Worm (Caenorhabditis elegans) whole organism, early embryonic: ENCODE data around the gene sdz-9.

Source experiments
- B0310.2 ChIP-seq: sonication (generic microtip); optimal IDR thresholded peaks from 2 replicates; lab custom pipeline; 2016; ENCODE audit warnings: mild to moderate bottlenecking, missing genetic modification characterization, missing compliant biosample characterization
- F13C5.2 ChIP-seq: sonication (generic microtip); optimal IDR thresholded peaks from 2 replicates; lab custom pipeline; 2017; ENCODE audit warnings: mild to moderate bottlenecking, missing genetic modification characterization, inconsistent platforms, missing compliant biosample characterization
- aly-1 ChIP-seq: sonication (generic microtip); optimal IDR thresholded peaks from 2 replicates; lab custom pipeline; 2016; ENCODE audit warnings: missing genetic modification characterization, missing compliant biosample characterization
- ama-1 ChIP-seq: fragments of 150-350 bp; optimal IDR thresholded peaks from 2 replicates; lab custom pipeline; 2014
- ceh-13 ChIP-seq: fragments of 200-800 bp; sonication (Bioruptor generic); optimal IDR thresholded peaks from 2 replicates; lab custom pipeline; 2018; ENCODE audit warnings: mild to moderate bottlenecking, missing genetic modification characterization, missing compliant biosample characterization
- ceh-36 ChIP-seq: sonication (generic microtip); optimal IDR thresholded peaks from 2 replicates; lab custom pipeline; 2016; ENCODE audit warnings: missing genetic modification characterization, inconsistent platforms, missing compliant biosample characterization
- flt-1 ChIP-seq: fragments of 200-800 bp; sonication (Bioruptor generic); IDR thresholded peaks from 2 replicates; pipeline ENCODE4 v1.3.6; 2022; ENCODE audit warnings: missing genetic modification characterization, missing compliant biosample characterization
- hmg-4 ChIP-seq: fragments of 200-800 bp; sonication (Bioruptor generic); optimal IDR thresholded peaks from 2 replicates; lab custom pipeline; 2018; ENCODE audit warnings: mild to moderate bottlenecking, missing genetic modification characterization, missing compliant biosample characterization
- pes-1 ChIP-seq: fragments of 200-800 bp; sonication (Bioruptor generic); IDR thresholded peaks from 2 replicates; pipeline ENCODE4 v1.3.6; 2022; ENCODE audit warnings: missing genetic modification reagents, missing genetic modification characterization, missing compliant biosample characterization
- scrt-1 ChIP-seq: fragments of 200-800 bp; sonication (Bioruptor generic); IDR thresholded peaks from 2 replicates; pipeline ENCODE4 v1.3.6; 2022; ENCODE audit warnings: missing genetic modification characterization, missing compliant biosample characterization
- tbx-11 ChIP-seq: fragments of 200-800 bp; sonication (Bioruptor generic); IDR thresholded peaks from 2 replicates; pipeline ENCODE4 v1.3.6; 2022; ENCODE audit warnings: missing genetic modification characterization, missing compliant biosample characterization
- tbx-37 ChIP-seq: fragments of 200-800 bp; sonication (Bioruptor generic); conservative IDR thresholded peaks from 2 replicates; pipeline ENCODE4 v1.3.6; 2022; ENCODE audit warnings: missing genetic modification reagents, missing genetic modification characterization, missing compliant biosample characterization

ce11 chrII:2762108-2762507 lies 11.3 kb downstream of the sdz-9 start, which contains the start of gene fbxb-106:
- TF ChIP-seq ceh-13: no peak
- TF ChIP-seq scrt-1 (GFP tag; lab: Robert Waterston, UW): no peak
- TF ChIP-seq ama-1: no peak
- no peak for TF ChIP-seq F13C5.2 (tag; lab: Kevin White, UChicago)
- no peak for TF ChIP-seq B0310.2 (tag; lab: Kevin White, UChicago)
- no peak for TF ChIP-seq flt-1 (GFP tag; lab: Robert Waterston, UW)
- TF ChIP-seq ceh-36: no peak
- no peak for TF ChIP-seq aly-1
- TF ChIP-seq hmg-4 (GFP tag; lab: Kevin White, UChicago): no peak
- no peak for TF ChIP-seq tbx-11 (GFP tag; lab: Robert Waterston, UW)
- TF ChIP-seq tbx-37 (GFP tag; lab: Robert Waterston, UW): no peak
- TF ChIP-seq pes-1 (GFP tag; lab: Robert Waterston, UW): no peak
